Fruit fly (Drosophila melanogaster): Measurements from ENCODE around the gene ncm.

DNA sequence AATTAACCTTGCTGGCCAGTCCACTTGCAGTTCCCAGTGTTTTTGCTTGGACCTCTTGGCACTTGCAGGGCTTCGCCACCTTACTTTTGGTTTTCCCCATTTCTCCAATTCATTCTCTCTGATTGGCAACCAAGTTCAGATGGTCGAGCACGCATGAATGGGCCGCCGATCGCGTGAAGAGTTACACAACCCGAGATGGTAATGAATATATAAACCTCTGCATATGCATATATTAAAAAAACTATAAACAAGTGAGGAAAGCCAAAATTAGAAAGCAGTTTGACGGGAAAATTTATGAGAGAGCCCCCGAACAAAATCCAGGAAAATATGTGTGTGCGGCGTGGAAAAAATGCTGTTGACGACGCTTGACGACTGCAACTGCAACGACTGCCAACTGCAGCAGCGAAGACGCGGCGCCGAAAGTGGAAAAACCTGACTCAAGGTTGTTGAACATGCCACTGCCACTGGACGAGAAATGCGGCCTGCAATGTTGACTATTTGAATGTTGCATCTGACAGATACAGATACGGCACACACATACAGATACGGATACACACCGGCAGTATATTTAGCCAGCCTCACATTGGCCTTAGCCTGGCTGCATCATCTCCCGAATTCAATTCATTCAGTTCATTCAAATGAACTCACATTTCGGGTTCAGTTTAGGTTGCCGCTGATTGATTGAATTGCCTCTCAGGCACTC is 31.7 kb upstream of the ncm start:
- TF ChIP-seq Pif1A (GFP tag; optimal IDR thresholded peaks at IDR 0.05) (no peak), CG15710 (tag; optimal IDR thresholded peaks at IDR 0.05) (no peak), CG8301 (tag; optimal IDR thresholded peaks at IDR 0.05) (no peak), CG12605 (GFP tag; IDR thresholded peaks at IDR 0.05) (no peak), Pif1B (GFP tag; optimal IDR thresholded peaks at IDR 0.05) (no peak), rn (GFP tag; IDR thresholded peaks at IDR 0.05) (no peak), CG4496 (GFP tag; IDR thresholded peaks at IDR 0.05) (no peak), CG9948 (tag; optimal IDR thresholded peaks at IDR 0.05) (no peak), CG10348 (GFP tag; IDR thresholded peaks at IDR 0.05) (no peak), CG14655 (GFP tag; optimal IDR thresholded peaks at IDR 0.05) (no peak)

Measured in whole organism, pupa.